Worm (Caenorhabditis elegans): ENCODE data around the gene frpr-9.

Gene frpr-9

ce11 chrV:11030675-11031074 is 38.8 kb downstream of the frpr-9 start:
- TF ChIP-seq unc-86 (tag; optimal IDR thresholded peaks at IDR 0.05) (no peak), pros-1 (tag; optimal IDR thresholded peaks at IDR 0.05) (no peak), K02D7.2 (tag; optimal IDR thresholded peaks at IDR 0.05) (no peak), ceh-34 (tag; optimal IDR thresholded peaks at IDR 0.05) (no peak), unc-55 (GFP tag; optimal IDR thresholded peaks at IDR 0.05) (no peak), tbx-2 (tag; optimal IDR thresholded peaks at IDR 0.05) (no peak)

- no peak for TF ChIP-seq ztf-16 (tag; optimal IDR thresholded peaks at IDR 0.05)
- no peak for TF ChIP-seq C08G9.2 (tag; optimal IDR thresholded peaks at IDR 0.05)
Measured at ce11 chrV:11033241-11033640, 41.4 kb downstream of the frpr-9 start.

- TF ChIP-seq rnt-1 (tag; optimal IDR thresholded peaks at IDR 0.05) (peak; percentile 32), mec-3 (tag; optimal IDR thresholded peaks at IDR 0.05; ENCODE audit: borderline replicate concordance) (no peak), ceh-6 (GFP tag; optimal IDR thresholded peaks at IDR 0.05) (no peak), lin-11 (tag; optimal IDR thresholded peaks at IDR 0.05) (no peak), unc-55 (GFP tag; optimal IDR thresholded peaks at IDR 0.05) (peak; percentile 92)
Measured at ce11 chrV:11034748-11035147, 42.9 kb downstream of the frpr-9 start, which contains the start of gene pptr-2. pptr-2 (minus strand) TSS chrV:11034931.

- no peak for TF ChIP-seq unc-3 (GFP tag; conservative IDR thresholded peaks at IDR 0.05)
- TF ChIP-seq unc-3 (tag; optimal IDR thresholded peaks at IDR 0.05): peak; percentile 77
- peak; percentile 84 for TF ChIP-seq ceh-34 (tag; optimal IDR thresholded peaks at IDR 0.05)
- TF ChIP-seq sox-2 (GFP tag; IDR thresholded peaks at IDR 0.05): no peak
- TF ChIP-seq ahr-1 (tag; optimal IDR thresholded peaks at IDR 0.05): peak; percentile 77
- TF ChIP-seq nhr-11 (tag; optimal IDR thresholded peaks at IDR 0.05): no peak
- TF ChIP-seq ceh-48 (tag; optimal IDR thresholded peaks at IDR 0.05): no peak
- no peak for TF ChIP-seq unc-55 (GFP tag; optimal IDR thresholded peaks at IDR 0.05)
- TF ChIP-seq hlh-13 (GFP tag; optimal IDR thresholded peaks at IDR 0.05): no peak
- peak; percentile 94 for TF ChIP-seq zip-5 (tag; optimal IDR thresholded peaks at IDR 0.05)
- peak; percentile 97 for TF ChIP-seq ref-2 (tag; optimal IDR thresholded peaks at IDR 0.05)
- peak; percentile 44 for TF ChIP-seq pha-2 (tag; optimal IDR thresholded peaks at IDR 0.05)
- no peak for TF ChIP-seq nhr-232 (tag; optimal IDR thresholded peaks at IDR 0.05)
- peak; percentile 95 for TF ChIP-seq ceh-14 (tag; optimal IDR thresholded peaks at IDR 0.05)
- peak; percentile 45 for TF ChIP-seq syd-9 (tag; optimal IDR thresholded peaks at IDR 0.05)
- no peak for TF ChIP-seq ceh-24 (tag; optimal IDR thresholded peaks at IDR 0.05)
- peak; percentile 64 for TF ChIP-seq pqm-1 (tag; optimal IDR thresholded peaks at IDR 0.05)
- peak; percentile 94 for TF ChIP-seq rnt-1 (tag; optimal IDR thresholded peaks at IDR 0.05)
- peak; percentile 62 for TF ChIP-seq K02D7.2 (tag; optimal IDR thresholded peaks at IDR 0.05)
- TF ChIP-seq ceh-6 (GFP tag; optimal IDR thresholded peaks at IDR 0.05): peak; percentile 43
- TF ChIP-seq ceh-22 (tag; optimal IDR thresholded peaks at IDR 0.05): no peak
- TF ChIP-seq ztf-16 (tag; optimal IDR thresholded peaks at IDR 0.05): peak; percentile 70
- TF ChIP-seq ama-1 (optimal IDR thresholded peaks at IDR 0.05): no peak
- TF ChIP-seq ceh-2 (tag; optimal IDR thresholded peaks at IDR 0.05): peak; percentile 93
- no peak for TF ChIP-seq npax-4 (tag; optimal IDR thresholded peaks at IDR 0.05)
- no peak for TF ChIP-seq K09A11.1 (tag; optimal IDR thresholded peaks at IDR 0.05; ENCODE audit: insufficient read depth)
- peak; percentile 83 for TF ChIP-seq ceh-18 (tag; optimal IDR thresholded peaks at IDR 0.05)
- peak; percentile 83 for TF ChIP-seq hlh-8 (tag; optimal IDR thresholded peaks at IDR 0.05)
- no peak for TF ChIP-seq lin-11 (tag; optimal IDR thresholded peaks at IDR 0.05)
- peak; percentile 36 for TF ChIP-seq sdc-2 (tag; optimal IDR thresholded peaks at IDR 0.05)
- TF ChIP-seq lim-6 (tag; optimal IDR thresholded peaks at IDR 0.05): peak; percentile 92
- no peak for TF ChIP-seq odd-2 (tag; optimal IDR thresholded peaks at IDR 0.05)
- no peak for TF ChIP-seq elt-4 (tag; optimal IDR thresholded peaks at IDR 0.05)
- peak; percentile 59 for TF ChIP-seq ceh-19 (GFP tag; optimal IDR thresholded peaks at IDR 0.05)
- TF ChIP-seq madf-2 (tag; optimal IDR thresholded peaks at IDR 0.05): peak; percentile 45
- peak; percentile 66 for TF ChIP-seq hlh-15 (tag; optimal IDR thresholded peaks at IDR 0.05)
- TF ChIP-seq hlh-30 (tag; optimal IDR thresholded peaks at IDR 0.05; ENCODE audit: insufficient read depth): no peak
- TF ChIP-seq gmeb-2 (tag; optimal IDR thresholded peaks at IDR 0.05): peak; percentile 39
- TF ChIP-seq pha-4 (tag; optimal IDR thresholded peaks at IDR 0.05): no peak
- TF ChIP-seq ceh-45 (GFP tag; IDR thresholded peaks at IDR 0.05): no peak
- TF ChIP-seq ceh-30 (tag; optimal IDR thresholded peaks at IDR 0.05): no peak
Measured at ce11 chrV:11039379-11039954, 47.6 kb downstream of the frpr-9 start, which contains the start of gene pak-2. pak-2 (minus strand) TSS chrV:11039429.
